Fruit fly (Drosophila melanogaster) whole organism, pupa: ENCODE measurements around the gene CG15221.

ENCODE experiments used
- CG10348 ChIP-seq: fragments of 200-800 bp; sonication (Bioruptor generic); IDR thresholded peaks from 2 replicates; pipeline ENCODE4 v1.3.6; 2022; ENCODE audit warnings: missing biosample characterization, missing genetic modification characterization
- CG12605 ChIP-seq: fragments of 200-800 bp; sonication (Bioruptor generic); IDR thresholded peaks from 2 replicates; pipeline ENCODE4 v1.3.6; 2022; ENCODE audit warnings: missing biosample characterization, missing genetic modification characterization
- CG13204 ChIP-seq: fragments of 200-800 bp; sonication (Bioruptor generic); optimal IDR thresholded peaks from 2 replicates; lab custom pipeline; 2018; ENCODE audit warnings: missing biosample characterization, mild to moderate bottlenecking, missing genetic modification characterization, moderate library complexity
- CG14655 ChIP-seq: fragments of 200-800 bp; sonication (Bioruptor generic); optimal IDR thresholded peaks from 3 replicates; lab custom pipeline; 2017; ENCODE audit warnings: mild to moderate bottlenecking, missing biosample characterization, missing genetic modification reagents, missing genetic modification characterization
- CG15710 ChIP-seq: fragments of 200-800 bp; sonication (Bioruptor generic); optimal IDR thresholded peaks from 2 replicates; lab custom pipeline; 2018; ENCODE audit warnings: missing biosample characterization, mild to moderate bottlenecking, missing genetic modification characterization, moderate library complexity
- CG17806 ChIP-seq: fragments of 200-800 bp; sonication (Bioruptor generic); optimal IDR thresholded peaks from 2 replicates; lab custom pipeline; 2018; ENCODE audit warnings: missing biosample characterization, mild to moderate bottlenecking, missing genetic modification characterization, moderate library complexity
- CG32121 ChIP-seq: fragments of 200-800 bp; sonication (Bioruptor generic); IDR thresholded peaks from 2 replicates; pipeline ENCODE4 v1.3.6; 2022; ENCODE audit warnings: missing biosample characterization, missing genetic modification characterization
- CG34367 ChIP-seq: fragments of 200-800 bp; sonication (Bioruptor generic); optimal IDR thresholded peaks from 2 replicates; lab custom pipeline; 2018; ENCODE audit warnings: missing biosample characterization, mild to moderate bottlenecking, missing genetic modification characterization
- CG4496 ChIP-seq: fragments of 200-800 bp; sonication (Bioruptor generic); IDR thresholded peaks from 3 replicates; pipeline ENCODE4 v1.3.6; 2022; ENCODE audit warnings: missing biosample characterization, missing genetic modification characterization
- CG8159 ChIP-seq: fragments of 200-800 bp; sonication (Bioruptor generic); optimal IDR thresholded peaks from 3 replicates; lab custom pipeline; 2018; ENCODE audit warnings: missing biosample characterization, mild to moderate bottlenecking, missing genetic modification characterization, moderate library complexity
- CG8301 ChIP-seq: fragments of 200-800 bp; sonication (Bioruptor generic); optimal IDR thresholded peaks from 2 replicates; lab custom pipeline; 2018; ENCODE audit warnings: missing biosample characterization, mild to moderate bottlenecking, missing genetic modification characterization
- CG9948 ChIP-seq: fragments of 200-800 bp; sonication (Bioruptor generic); optimal IDR thresholded peaks from 2 replicates; lab custom pipeline; 2018; ENCODE audit warnings: missing biosample characterization, mild to moderate bottlenecking, missing genetic modification characterization, moderate library complexity
- D1 ChIP-seq: fragments of 200-800 bp; sonication (Bioruptor generic); optimal IDR thresholded peaks from 2 replicates; lab custom pipeline; 2018; ENCODE audit warnings: missing biosample characterization, mild to moderate bottlenecking, missing genetic modification characterization, moderate library complexity
- EcR ChIP-seq: fragments of 200-800 bp; sonication (Bioruptor generic); optimal IDR thresholded peaks from 3 replicates; lab custom pipeline; 2019; ENCODE audit warnings: missing biosample characterization, missing genetic modification characterization, mild to moderate bottlenecking, moderate library complexity, missing genetic modification reagents
- Ets98B ChIP-seq: fragments of 200-800 bp; sonication (Bioruptor generic); IDR thresholded peaks from 2 replicates; pipeline ENCODE4 v1.3.6; 2022; ENCODE audit warnings: missing biosample characterization, missing genetic modification characterization
- Pif1A ChIP-seq: fragments of 200-800 bp; sonication (Bioruptor generic); optimal IDR thresholded peaks from 3 replicates; lab custom pipeline; 2016; ENCODE audit warnings: missing biosample characterization, missing genetic modification characterization
- Pif1B ChIP-seq: fragments of 200-800 bp; sonication (Bioruptor generic); optimal IDR thresholded peaks from 3 replicates; lab custom pipeline; 2016; ENCODE audit warnings: missing biosample characterization, missing genetic modification characterization
- Snoo ChIP-seq: fragments of 200-800 bp; sonication (Bioruptor generic); optimal IDR thresholded peaks from 3 replicates; lab custom pipeline; 2017; ENCODE audit warnings: missing biosample characterization, mild to moderate bottlenecking, missing genetic modification characterization, inconsistent platforms
- fd96Ca ChIP-seq: fragments of 200-800 bp; sonication (Bioruptor generic); IDR thresholded peaks from 3 replicates; pipeline ENCODE4 v1.3.6; 2022; ENCODE audit warnings: missing biosample characterization, missing genetic modification characterization
- gl ChIP-seq: fragments of 200-800 bp; sonication (Bioruptor generic); optimal IDR thresholded peaks from 2 replicates; lab custom pipeline; 2018; ENCODE audit warnings: missing biosample characterization, mild to moderate bottlenecking, missing genetic modification characterization
- rn ChIP-seq: fragments of 200-800 bp; sonication (Bioruptor generic); IDR thresholded peaks from 2 replicates; pipeline ENCODE4 v1.3.6; 2022; ENCODE audit warnings: missing biosample characterization, missing genetic modification characterization

The CG15221 gene

dm6 chrX:11715937-11716730 lies 7.9 kb upstream of the CG15221 start:
- peak; percentile 78 for TF ChIP-seq CG12605
- peak; percentile 90 for TF ChIP-seq CG15710 (tag; lab: Kevin White, UChicago)
- TF ChIP-seq CG10348 (GFP tag; lab: Robert Waterston, UW): peak; percentile 56
- peak; percentile 76 for TF ChIP-seq CG4496
- TF ChIP-seq Snoo (tag; lab: Kevin White, UChicago): peak; percentile 89
- TF ChIP-seq CG14655 (GFP tag; lab: Kevin White, UChicago): peak; percentile 95
- TF ChIP-seq gl (tag; lab: Kevin White, UChicago): peak; percentile 81
- peak; percentile 89 for TF ChIP-seq CG9948 (tag; lab: Kevin White, UChicago)
- TF ChIP-seq CG13204: peak; percentile 79
- TF ChIP-seq CG17806 (tag; lab: Kevin White, UChicago): peak; percentile 88
- TF ChIP-seq CG34367: peak; percentile 88
- peak; percentile 87 for TF ChIP-seq D1 (tag; lab: Kevin White, UChicago)
- TF ChIP-seq Ets98B (GFP tag; lab: Robert Waterston, UW): peak; percentile 58
- TF ChIP-seq Pif1A: peak; percentile 85
- peak; percentile 94 for TF ChIP-seq Pif1B
- TF ChIP-seq CG32121 (GFP tag; lab: Robert Waterston, UW): peak; percentile 86
- peak; percentile 95 for TF ChIP-seq CG8159 (tag; lab: Kevin White, UChicago)
- TF ChIP-seq EcR: no peak
- peak; percentile 91 for TF ChIP-seq fd96Ca
- peak; percentile 93 for TF ChIP-seq CG8301 (tag; lab: Kevin White, UChicago)
- peak; percentile 61 for TF ChIP-seq rn (GFP tag; lab: Robert Waterston, UW)

dm6 chrX:11716731-11717326 lies 7.2 kb upstream of the CG15221 start, which contains the start of gene prtp:
TSS of gene prtp (plus strand) at chrX:11716756.
- no peak for TF ChIP-seq CG13204

- TF ChIP-seq CG8301 (tag; lab: Kevin White, UChicago): no peak
- TF ChIP-seq CG10348 (GFP tag; lab: Robert Waterston, UW): no peak
- TF ChIP-seq CG8159 (tag; lab: Kevin White, UChicago): no peak
- no peak for TF ChIP-seq CG32121 (GFP tag; lab: Robert Waterston, UW)
- no peak for TF ChIP-seq Pif1A
- TF ChIP-seq CG34367: no peak
- TF ChIP-seq CG15710 (tag; lab: Kevin White, UChicago): no peak
- no peak for TF ChIP-seq CG9948 (tag; lab: Kevin White, UChicago)
- no peak for TF ChIP-seq Pif1B
- no peak for TF ChIP-seq D1 (tag; lab: Kevin White, UChicago)
- TF ChIP-seq CG13204: no peak
- TF ChIP-seq CG4496: no peak
- TF ChIP-seq Snoo (tag; lab: Kevin White, UChicago): no peak
- no peak for TF ChIP-seq gl (tag; lab: Kevin White, UChicago)
- no peak for TF ChIP-seq rn (GFP tag; lab: Robert Waterston, UW)
- TF ChIP-seq Ets98B (GFP tag; lab: Robert Waterston, UW): no peak
- no peak for TF ChIP-seq fd96Ca
- no peak for TF ChIP-seq EcR
Observed at dm6 chrX:11717892-11718291, 6.2 kb upstream of the CG15221 start.

dm6 chrX:11720138-11720537 lies 3.9 kb upstream of the CG15221 start, which contains the start of gene Tango10:
TSS of gene Tango10 (plus strand) at chrX:11720245.
- TF ChIP-seq CG8159 (tag; lab: Kevin White, UChicago) (no peak), gl (tag; lab: Kevin White, UChicago) (no peak), CG32121 (GFP tag; lab: Robert Waterston, UW) (peak; percentile 40; the same call in 1 of the 2 replicates), EcR (no peak), CG12605 (no peak), D1 (tag; lab: Kevin White, UChicago) (no peak), CG4496 (no peak), Pif1B (no peak), CG14655 (GFP tag; lab: Kevin White, UChicago) (no peak), Ets98B (GFP tag; lab: Robert Waterston, UW) (0 out of 2 replicates have a peak, but pooled peaks have one; percentile 24), Pif1A (no peak), CG34367 (no peak), CG10348 (GFP tag; lab: Robert Waterston, UW) (no peak), CG15710 (tag; lab: Kevin White, UChicago) (peak; percentile 38), CG9948 (tag; lab: Kevin White, UChicago) (no peak), rn (GFP tag; lab: Robert Waterston, UW) (no peak), CG8301 (tag; lab: Kevin White, UChicago) (no peak), CG13204 (no peak), Snoo (tag; lab: Kevin White, UChicago) (no peak), fd96Ca (peak; percentile 53; the same call in 1 of the 3 replicates), CG17806 (tag; lab: Kevin White, UChicago) (peak; percentile 13)

dm6 chrX:11728999-11729398 lies 5.0 kb downstream of the CG15221 start, which contains the start of gene inaF-D:
TSS of gene inaF-D (minus strand) at chrX:11729099.
- TF ChIP-seq Pif1B (no peak), gl (tag; lab: Kevin White, UChicago) (no peak), EcR (no peak), Pif1A (no peak), Snoo (tag; lab: Kevin White, UChicago) (no peak), CG32121 (GFP tag; lab: Robert Waterston, UW) (no peak)
